Fruit fly (Drosophila melanogaster): Measurements from ENCODE around the gene Edc3.

Edc3 gene

dm6 chr3L:17506830-17507229 is 22.8 kb downstream of the Edc3 start:
- no peak for TF ChIP-seq sisA (GFP tag; IDR thresholded peaks at IDR 0.05)
- TF ChIP-seq cg (GFP tag; optimal IDR thresholded peaks at IDR 0.05) = peak; percentile 22
- no peak for TF ChIP-seq CG15011 (GFP tag; optimal IDR thresholded peaks at IDR 0.05)
- no peak for TF ChIP-seq CG2199 (GFP tag; IDR thresholded peaks at IDR 0.05)
- TF ChIP-seq trh (GFP tag; optimal IDR thresholded peaks at IDR 0.05) = no peak
- TF ChIP-seq NC2β (GFP tag; optimal IDR thresholded peaks at IDR 0.05) = no peak
- no peak for TF ChIP-seq pita (GFP tag; optimal IDR thresholded peaks at IDR 0.05)
- peak; percentile 68 for TF ChIP-seq CG11696 (GFP tag; IDR thresholded peaks at IDR 0.05)
- TF ChIP-seq CG6765 (GFP tag; optimal IDR thresholded peaks at IDR 0.05) = no peak
- TF ChIP-seq hbn (GFP tag; IDR thresholded peaks at IDR 0.05; ENCODE audit: partially characterized antibody) = no peak
- no peak for TF ChIP-seq Rfx (GFP tag; IDR thresholded peaks at IDR 0.05)

dm6 chr3L:17506005-17506760 is 23.5 kb downstream of the Edc3 start:
- TF ChIP-seq PHDP (tag; optimal IDR thresholded peaks at IDR 0.05) (peak; percentile 37), CG13894 (tag; optimal IDR thresholded peaks at IDR 0.05) (no peak), Sox102F (GFP tag; optimal IDR thresholded peaks at IDR 0.05) (peak; percentile 33), CG2712 (tag; optimal IDR thresholded peaks at IDR 0.05) (peak; percentile 17), CG18262 (tag; optimal IDR thresholded peaks at IDR 0.05) (peak; percentile 16), dm (GFP tag; optimal IDR thresholded peaks at IDR 0.05) (no peak), phol (tag; optimal IDR thresholded peaks at IDR 0.05) (peak; percentile 22), chinmo (GFP tag; IDR thresholded peaks at IDR 0.05; ENCODE audit: partially characterized antibody) (0 out of 4 replicates have a peak, but pooled peaks have one; percentile 21), CG17829 (tag; optimal IDR thresholded peaks at IDR 0.05) (peak; percentile 1), slbo (GFP tag; IDR thresholded peaks at IDR 0.05) (peak; percentile 25; the same call in 1 of the 2 replicates), tio (GFP tag; optimal IDR thresholded peaks at IDR 0.05) (peak; percentile 23), Hsf (GFP tag; optimal IDR thresholded peaks at IDR 0.05) (peak; percentile 11), CG9932 (GFP tag; IDR thresholded peaks at IDR 0.05) (0 out of 2 replicates have a peak, but pooled peaks have one; percentile 5), Drgx (GFP tag; IDR thresholded peaks at IDR 0.05) (0 out of 2 replicates have a peak, but pooled peaks have one; percentile 14), Blimp-1 (GFP tag; optimal IDR thresholded peaks at IDR 0.05) (peak; percentile 12), CG8944 (GFP tag; optimal IDR thresholded peaks at IDR 0.05) (no peak), grau (tag; optimal IDR thresholded peaks at IDR 0.05) (peak; percentile 14), sens (GFP tag) (peak; percentile 67), az2 (GFP tag; optimal IDR thresholded peaks at IDR 0.05) (peak; percentile 5), CG17359 (tag; optimal IDR thresholded peaks at IDR 0.05) (peak; percentile 10), corto (GFP tag; optimal IDR thresholded peaks at IDR 0.05) (peak; percentile 42), CG2120 (GFP tag; optimal IDR thresholded peaks at IDR 0.05) (peak; percentile 34), CG12391 (tag; optimal IDR thresholded peaks at IDR 0.05) (peak; percentile 23), Xrp1 (GFP tag; IDR thresholded peaks at IDR 0.05) (peak; percentile 17; the same call in 1 of the 2 replicates), Hr3 (GFP tag; optimal IDR thresholded peaks at IDR 0.05) (peak; percentile 2), bsh (GFP tag; optimal IDR thresholded peaks at IDR 0.05) (peak in 1 of 2 experiments; percentile 33), HLHmδ (GFP tag; optimal IDR thresholded peaks at IDR 0.05) (no peak), insv (GFP tag; optimal IDR thresholded peaks at IDR 0.05) (peak in 1 of 2 experiments; percentile 15), CG11695 (GFP tag; IDR thresholded peaks at IDR 0.05) (no peak), CG17328 (GFP tag; IDR thresholded peaks at IDR 0.05) (0 out of 2 replicates have a peak, but pooled peaks have one; percentile 23), row (GFP tag; IDR thresholded peaks at IDR 0.05) (peak; percentile 21; the same call in 1 of the 3 replicates), al (GFP tag; IDR thresholded peaks at IDR 0.05) (no peak), lbe (GFP tag; optimal IDR thresholded peaks at IDR 0.05) (peak; percentile 21), ase (GFP tag; IDR thresholded peaks at IDR 0.05) (no peak), shn (GFP tag; optimal IDR thresholded peaks at IDR 0.05) (no peak), CG32767 (GFP tag; IDR thresholded peaks at IDR 0.05) (no peak), ac (GFP tag; optimal IDR thresholded peaks at IDR 0.05) (no peak)
